Worm (Caenorhabditis elegans) whole organism, L3 larva: ENCODE results near the gene frpr-18.

ENCODE experiments used
- ceh-16 ChIP-seq: sonication (generic microtip); optimal IDR thresholded peaks from 2 replicates; lab custom pipeline; 2017; ENCODE audit warnings: missing biosample characterization, missing genetic modification characterization
- elt-1 ChIP-seq: fragments of 150-350 bp; optimal IDR thresholded peaks from 2 replicates; lab custom pipeline; 2014; ENCODE audit warnings: missing biosample characterization, missing genetic modification characterization
- fkh-10 ChIP-seq: sonication (generic microtip); optimal IDR thresholded peaks from 2 replicates; lab custom pipeline; 2017; ENCODE audit warnings: missing biosample characterization, missing genetic modification reagents, missing genetic modification characterization
- jun-1 ChIP-seq: fragments of 150-350 bp; optimal IDR thresholded peaks from 2 replicates; lab custom pipeline; 2014; ENCODE audit warnings: missing biosample characterization, missing genetic modification reagents, missing genetic modification characterization
- nhr-25 ChIP-seq: sonication (generic microtip); optimal IDR thresholded peaks from 2 replicates; lab custom pipeline; 2017; ENCODE audit warnings: missing biosample characterization, missing genetic modification characterization
- sea-2 ChIP-seq: fragments of 150-350 bp; sonication (generic microtip); optimal IDR thresholded peaks from 4 replicates; lab custom pipeline; 2014; ENCODE audit warnings: missing biosample characterization, missing genetic modification reagents, missing genetic modification characterization
- snpc-4 ChIP-seq: fragments of 150-350 bp; optimal IDR thresholded peaks from 2 replicates; lab custom pipeline; 2014; ENCODE audit warnings: missing biosample characterization, missing genetic modification characterization
- unc-62 ChIP-seq: fragments of 150-350 bp; sonication (generic microtip); optimal IDR thresholded peaks from 4 replicates; lab custom pipeline; 2014; ENCODE audit warnings: missing biosample characterization, missing genetic modification reagents, missing genetic modification characterization

ce11 chrV:6829404-6829803 is 40.7 kb upstream of the frpr-18 start, which contains the start of gene col-141:
- TF ChIP-seq jun-1, result no peak
- TF ChIP-seq fkh-10, result no peak
- no peak for TF ChIP-seq snpc-4 (tag; lab: Kevin White, UChicago)
- no peak for TF ChIP-seq sea-2 (GFP tag; lab: Kevin White, UChicago)
- TF ChIP-seq ceh-16 (tag; lab: Kevin White, UChicago), result no peak
- no peak for TF ChIP-seq unc-62 (GFP tag; lab: Kevin White, UChicago)
- TF ChIP-seq elt-1 (tag; lab: Kevin White, UChicago), result no peak
- TF ChIP-seq nhr-25 (tag; lab: Kevin White, UChicago), result no peak
